Fruit fly (Drosophila melanogaster) whole organism, embryonic: ENCODE results near the gene CG8668.

Experiments used
- Aef1 ChIP-seq: fragments of 200-800 bp; sonication (Bioruptor generic); IDR thresholded peaks from 3 replicates; pipeline ENCODE4 v1.3.6; 2022; ENCODE audit warnings: missing biosample characterization, missing genetic modification characterization
- Atf-2 ChIP-seq: fragments of 200-800 bp; sonication (Bioruptor generic); optimal IDR thresholded peaks from 2 replicates; lab custom pipeline; 2016; ENCODE audit warnings: missing biosample characterization, missing genetic modification characterization
- Atf6 ChIP-seq: fragments of 200-800 bp; sonication (Bioruptor generic); IDR thresholded peaks from 2 replicates; pipeline ENCODE4 v1.3.6; 2022; ENCODE audit warnings: missing biosample characterization, missing genetic modification characterization
- CG10209 ChIP-seq: fragments of 200-800 bp; sonication (Bioruptor generic); optimal IDR thresholded peaks from 3 replicates; lab custom pipeline; 2017; ENCODE audit warnings: missing biosample characterization, mild to moderate bottlenecking, missing genetic modification characterization, missing genetic modification reagents
- CG10267 ChIP-seq: fragments of 200-800 bp; sonication (Bioruptor generic); optimal IDR thresholded peaks from 2 replicates; lab custom pipeline; 2018; ENCODE audit warnings: missing biosample characterization, mild to moderate bottlenecking, missing genetic modification characterization, moderate library complexity
- CG10366 ChIP-seq: fragments of 200-800 bp; sonication (Bioruptor generic); IDR thresholded peaks from 2 replicates; pipeline ENCODE4 v1.3.6; 2022; ENCODE audit warnings: missing biosample characterization, missing genetic modification characterization
- CG13624 ChIP-seq: fragments of 200-800 bp; sonication (Bioruptor generic); optimal IDR thresholded peaks from 2 replicates; lab custom pipeline; 2016; ENCODE audit warnings: missing biosample characterization, missing genetic modification characterization
- CG14965 ChIP-seq: fragments of 200-800 bp; sonication (Bioruptor generic); optimal IDR thresholded peaks from 2 replicates; lab custom pipeline; 2016; ENCODE audit warnings: missing biosample characterization, missing genetic modification characterization, borderline replicate concordance
- CG15514 ChIP-seq: fragments of 200-800 bp; sonication (Bioruptor generic); optimal IDR thresholded peaks from 3 replicates; lab custom pipeline; 2017; ENCODE audit warnings: missing biosample characterization, missing genetic modification characterization, mild to moderate bottlenecking, moderate library complexity, missing genetic modification reagents
- CG15601 ChIP-seq: fragments of 200-800 bp; sonication (Bioruptor generic); optimal IDR thresholded peaks from 3 replicates; lab custom pipeline; 2019; ENCODE audit warnings: missing biosample characterization, mild to moderate bottlenecking, missing genetic modification characterization, moderate library complexity
- CG16863 ChIP-seq: fragments of 200-800 bp; sonication (Bioruptor generic); optimal IDR thresholded peaks from 3 replicates; lab custom pipeline; 2016; ENCODE audit warnings: missing biosample characterization, missing genetic modification characterization
- CG1792 ChIP-seq: fragments of 200-800 bp; sonication (Bioruptor generic); optimal IDR thresholded peaks from 2 replicates; lab custom pipeline; 2016; ENCODE audit warnings: missing biosample characterization, missing genetic modification characterization
- CG18476 ChIP-seq: fragments of 200-800 bp; sonication (Bioruptor generic); optimal IDR thresholded peaks from 2 replicates; lab custom pipeline; 2016; ENCODE audit warnings: missing biosample characterization, mild to moderate bottlenecking, missing genetic modification characterization
- CG32767 ChIP-seq: fragments of 200-800 bp; sonication (Bioruptor generic); IDR thresholded peaks from 2 replicates; pipeline ENCODE4 v1.3.6; 2022; ENCODE audit warnings: missing biosample characterization, missing genetic modification characterization
- CG34376 ChIP-seq: fragments of 200-800 bp; sonication (Bioruptor generic); optimal IDR thresholded peaks from 2 replicates; lab custom pipeline; 2018; ENCODE audit warnings: missing biosample characterization, mild to moderate bottlenecking, missing genetic modification characterization
- CG3726 ChIP-seq: fragments of 200-800 bp; sonication (Bioruptor generic); IDR thresholded peaks from 3 replicates; pipeline ENCODE4, ENCODE4 v1.3.6; 2022; ENCODE audit warnings: missing biosample characterization, missing genetic modification characterization
- CG3847 ChIP-seq: fragments of 200-800 bp; sonication (Bioruptor generic); IDR thresholded peaks from 2 replicates; pipeline ENCODE4 v1.3.6; 2022; ENCODE audit warnings: missing biosample characterization, missing genetic modification characterization
- CG4707 ChIP-seq: fragments of 200-800 bp; sonication (Bioruptor generic); optimal IDR thresholded peaks from 2 replicates; lab custom pipeline; 2018; ENCODE audit warnings: missing biosample characterization, mild to moderate bottlenecking, missing genetic modification characterization, moderate library complexity
- CG4854 ChIP-seq: fragments of 200-800 bp; sonication (Bioruptor generic); optimal IDR thresholded peaks from 2 replicates; lab custom pipeline; 2016; ENCODE audit warnings: missing biosample characterization, missing genetic modification characterization, inconsistent platforms
- CG7963 ChIP-seq: fragments of 200-800 bp; sonication (Bioruptor generic); IDR thresholded peaks from 3 replicates; pipeline ENCODE4 v1.3.6; 2022; ENCODE audit warnings: missing biosample characterization, missing genetic modification characterization; ENCODE audit not compliant: partially characterized antibody
- CG8281 ChIP-seq: fragments of 200-800 bp; sonication (Bioruptor generic); optimal IDR thresholded peaks from 2 replicates; lab custom pipeline; 2018; ENCODE audit warnings: missing biosample characterization, mild to moderate bottlenecking, missing genetic modification characterization, moderate library complexity
- CG8944 ChIP-seq: fragments of 200-800 bp; sonication (Bioruptor generic); optimal IDR thresholded peaks from 3 replicates; lab custom pipeline; 2016; ENCODE audit warnings: missing biosample characterization, missing genetic modification characterization
- CTCF ChIP-seq: fragments of 200-800 bp; sonication (Bioruptor generic); optimal IDR thresholded peaks from 2 replicates; lab custom pipeline; 2017; ENCODE audit warnings: missing biosample characterization, mild to moderate bottlenecking, missing genetic modification characterization, moderate library complexity
- Fer1 ChIP-seq: fragments of 200-800 bp; sonication (Bioruptor generic); optimal IDR thresholded peaks from 2 replicates; lab custom pipeline; 2017; ENCODE audit warnings: missing biosample characterization, mild to moderate bottlenecking, missing genetic modification characterization
- HLH4C ChIP-seq: fragments of 200-800 bp; sonication (Bioruptor generic); IDR thresholded peaks from 3 replicates; pipeline ENCODE4 v1.3.6; 2022; ENCODE audit warnings: missing biosample characterization, missing genetic modification characterization; ENCODE audit not compliant: partially characterized antibody
- Hr51 ChIP-seq, 2 experiments: fragments of 200-800 bp; sonication (Bioruptor generic); optimal IDR thresholded peaks; 2 replicates in 1 of 2; 3 replicates in 1 of 2; lab custom pipeline; 2016 to 2018; ENCODE audit warnings: missing biosample characterization in 2 of 2, missing genetic modification characterization in 2 of 2, mild to moderate bottlenecking in 1 of 2, moderate library complexity in 1 of 2
- Kr ChIP-seq: fragments of 200-800 bp; sonication (Bioruptor generic); optimal IDR thresholded peaks from 2 replicates; lab custom pipeline; 2017; ENCODE audit warnings: missing biosample characterization, mild to moderate bottlenecking, missing genetic modification characterization
- MBD-R2 ChIP-seq: fragments of 200-800 bp; sonication (Bioruptor generic); IDR thresholded peaks from 2 replicates; pipeline ENCODE4 v1.3.6; 2022; ENCODE audit warnings: missing biosample characterization, missing genetic modification characterization
- NFAT ChIP-seq: fragments of 200-800 bp; sonication (Bioruptor generic); IDR thresholded peaks from 2 replicates; pipeline ENCODE4 v1.3.6; 2022; ENCODE audit warnings: missing biosample characterization, missing genetic modification characterization
- Ravus ChIP-seq: fragments of 200-800 bp; sonication (Bioruptor generic); IDR thresholded peaks from 2 replicates; pipeline ENCODE4 v1.3.6; 2022; ENCODE audit warnings: missing biosample characterization, missing genetic modification characterization
- Side ChIP-seq: fragments of 200-800 bp; sonication (Bioruptor generic); optimal IDR thresholded peaks from 2 replicates; lab custom pipeline; 2016; ENCODE audit warnings: missing biosample characterization, missing genetic modification characterization
- Xrp1 ChIP-seq: fragments of 200-800 bp; sonication (Bioruptor generic); IDR thresholded peaks from 2 replicates; pipeline ENCODE4 v1.3.6; 2022; ENCODE audit warnings: missing biosample characterization, missing genetic modification characterization
- ac ChIP-seq: fragments of 200-800 bp; sonication (Bioruptor generic); optimal IDR thresholded peaks from 3 replicates; lab custom pipeline; 2017; ENCODE audit warnings: missing biosample characterization, mild to moderate bottlenecking, missing genetic modification characterization
- al ChIP-seq: fragments of 200-800 bp; sonication (Bioruptor generic); IDR thresholded peaks from 2 replicates; pipeline ENCODE4 v1.3.6; 2022; ENCODE audit warnings: missing biosample characterization, missing genetic modification characterization
- aop ChIP-seq: fragments of 200-800 bp; sonication (Bioruptor generic); IDR thresholded peaks from 2 replicates; pipeline ENCODE4 v1.3.6; 2022; ENCODE audit warnings: missing biosample characterization, missing genetic modification characterization
- ci ChIP-seq: fragments of 200-800 bp; sonication (Bioruptor generic); IDR thresholded peaks from 3 replicates; pipeline ENCODE4 v1.3.6; 2022; ENCODE audit warnings: missing biosample characterization, missing genetic modification characterization
- crc ChIP-seq: fragments of 200-800 bp; sonication (Bioruptor generic); optimal IDR thresholded peaks from 2 replicates; lab custom pipeline; 2016; ENCODE audit warnings: missing biosample characterization, missing genetic modification characterization
- danr ChIP-seq: fragments of 200-800 bp; sonication (Bioruptor generic); IDR thresholded peaks from 2 replicates; pipeline ENCODE4 v1.3.6; 2022; ENCODE audit warnings: missing biosample characterization, missing genetic modification characterization
- dm ChIP-seq: fragments of 200-800 bp; sonication (Bioruptor generic); optimal IDR thresholded peaks from 3 replicates; lab custom pipeline; 2016; ENCODE audit warnings: missing biosample characterization, missing genetic modification characterization
- ewg ChIP-seq: fragments of 200-800 bp; sonication (Bioruptor generic); optimal IDR thresholded peaks from 3 replicates; lab custom pipeline; 2017; ENCODE audit warnings: mild to moderate bottlenecking, missing biosample characterization, missing genetic modification reagents, missing genetic modification characterization
- gce ChIP-seq: fragments of 200-800 bp; sonication (Bioruptor generic); IDR thresholded peaks from 3 replicates; pipeline ENCODE4 v1.3.6; 2022; ENCODE audit warnings: missing biosample characterization, missing genetic modification characterization
- gcm ChIP-seq: fragments of 200-800 bp; sonication (Bioruptor generic); optimal IDR thresholded peaks from 2 replicates; lab custom pipeline; 2019; ENCODE audit warnings: missing biosample characterization, mild to moderate bottlenecking, missing genetic modification characterization, moderate library complexity
- hb ChIP-seq: fragments of 200-800 bp; sonication (Bioruptor generic); IDR thresholded peaks from 3 replicates; pipeline ENCODE4 v1.3.6; 2022; ENCODE audit warnings: missing biosample characterization, missing genetic modification characterization; ENCODE audit not compliant: partially characterized antibody
- inv ChIP-seq: fragments of 200-800 bp; sonication (Bioruptor generic); IDR thresholded peaks from 2 replicates; pipeline ENCODE4 v1.3.6; 2022; ENCODE audit warnings: missing biosample characterization, missing genetic modification characterization; ENCODE audit not compliant: partially characterized antibody
- luna ChIP-seq: fragments of 200-800 bp; sonication (Bioruptor generic); optimal IDR thresholded peaks from 2 replicates; lab custom pipeline; 2016; ENCODE audit warnings: missing biosample characterization, missing genetic modification characterization
- odd ChIP-seq: fragments of 200-800 bp; sonication (Bioruptor generic); optimal IDR thresholded peaks from 2 replicates; lab custom pipeline; 2017; ENCODE audit warnings: missing biosample characterization, mild to moderate bottlenecking, missing genetic modification characterization
- pzg ChIP-seq: fragments of 200-800 bp; sonication (Bioruptor generic); optimal IDR thresholded peaks from 3 replicates; lab custom pipeline; 2018; ENCODE audit warnings: missing biosample characterization, mild to moderate bottlenecking, missing genetic modification characterization, moderate library complexity
- scrt ChIP-seq: fragments of 200-800 bp; sonication (Bioruptor generic); optimal IDR thresholded peaks from 2 replicates; lab custom pipeline; 2018; ENCODE audit warnings: missing biosample characterization, mild to moderate bottlenecking, missing genetic modification characterization, moderate library complexity
- sd ChIP-seq: fragments of 200-800 bp; sonication (Bioruptor generic); optimal IDR thresholded peaks from 3 replicates; lab custom pipeline; 2018; ENCODE audit warnings: missing biosample characterization, mild to moderate bottlenecking, missing genetic modification characterization, moderate library complexity
- sr ChIP-seq: fragments of 200-800 bp; sonication (Bioruptor generic); IDR thresholded peaks from 3 replicates; pipeline ENCODE4 v1.3.6; 2022; ENCODE audit warnings: missing biosample characterization, missing genetic modification characterization
- ssp ChIP-seq: fragments of 200-800 bp; sonication (Bioruptor generic); IDR thresholded peaks from 2 replicates; pipeline ENCODE4 v1.3.6; 2022; ENCODE audit warnings: missing biosample characterization, missing genetic modification characterization
- wek ChIP-seq: fragments of 200-800 bp; sonication (Bioruptor generic); optimal IDR thresholded peaks from 3 replicates; lab custom pipeline; 2018; ENCODE audit warnings: missing biosample characterization, mild to moderate bottlenecking, missing genetic modification characterization, moderate library complexity

The CG8668 gene

dm6 chr2L:8163588-8164166 is 36.9 kb downstream of the CG8668 start (continued):
- TF ChIP-seq CG34376 (GFP tag; lab: Kevin White, UChicago) (no peak), hb (GFP tag; lab: Robert Waterston, UW) (no peak), Fer1 (GFP tag; lab: Kevin White, UChicago) (no peak), ac (GFP tag; lab: Kevin White, UChicago) (peak; percentile 22), CG4707 (no peak), sd (tag; lab: Kevin White, UChicago) (peak; percentile 18), CG1792 (GFP tag; lab: Kevin White, UChicago) (no peak), ewg (GFP tag; lab: Kevin White, UChicago) (no peak), CG18476 (GFP tag; lab: Kevin White, UChicago) (no peak), odd (GFP tag; lab: Kevin White, UChicago) (no peak), danr (no peak), CG3726 (GFP tag; lab: Robert Waterston, UW) (no peak), CG7963 (GFP tag; lab: Robert Waterston, UW) (no peak), CG8944 (GFP tag; lab: Kevin White, UChicago) (no peak), HLH4C (GFP tag; lab: Robert Waterston, UW) (no peak), Hr51 (GFP tag; optimal IDR thresholded peaks at IDR 0.05; lab: Kevin White, UChicago) (no peak), CG15514 (peak; percentile 12), Atf-2 (GFP tag; lab: Kevin White, UChicago) (no peak), MBD-R2 (GFP tag; lab: Robert Waterston, UW) (no peak), aop (no peak), NFAT (GFP tag; lab: Robert Waterston, UW) (no peak), Kr (GFP tag; lab: Kevin White, UChicago) (peak; percentile 29), CG10366 (GFP tag; lab: Robert Waterston, UW) (no peak), scrt (no peak), CG4854 (no peak), Atf6 (GFP tag; lab: Robert Waterston, UW) (no peak), Ravus (no peak), CG32767 (GFP tag; lab: Robert Waterston, UW) (no peak), CG13624 (GFP tag; lab: Kevin White, UChicago) (no peak), ssp (GFP tag; lab: Robert Waterston, UW) (no peak), Side (GFP tag; lab: Kevin White, UChicago) (no peak), pzg (GFP tag; lab: Kevin White, UChicago) (no peak), Aef1 (no peak), sr (GFP tag; lab: Robert Waterston, UW) (no peak), CG8281 (tag; lab: Kevin White, UChicago) (peak; percentile 9), inv (GFP tag; lab: Robert Waterston, UW) (no peak), CG15601 (no peak), CG10209 (GFP tag; lab: Kevin White, UChicago) (no peak), CTCF (no peak), dm (GFP tag; lab: Kevin White, UChicago) (no peak), al (GFP tag; lab: Robert Waterston, UW) (no peak), luna (GFP tag; lab: Kevin White, UChicago) (no peak), CG16863 (GFP tag; lab: Kevin White, UChicago) (no peak), CG3847 (GFP tag; lab: Robert Waterston, UW) (no peak), ci (GFP tag; lab: Robert Waterston, UW) (no peak; the same call in 2 of the 3 replicates), CG10267 (no peak), gce (GFP tag; lab: Robert Waterston, UW) (no peak), gcm (GFP tag; lab: Kevin White, UChicago) (no peak), wek (peak; percentile 15), Xrp1 (GFP tag; lab: Robert Waterston, UW) (no peak), crc (GFP tag; lab: Kevin White, UChicago) (no peak), CG14965 (GFP tag; lab: Kevin White, UChicago) (no peak)
